Fruit fly (Drosophila melanogaster) whole organism, embryonic: ENCODE results near the gene bab2.

Source experiments
- Adf1 ChIP-seq: fragments of 200-800 bp; sonication (Bioruptor generic); IDR thresholded peaks from 2 replicates; pipeline ENCODE4 v1.3.6; 2022; ENCODE audit warnings: missing biosample characterization, missing genetic modification characterization
- CG10979 ChIP-seq: fragments of 200-800 bp; sonication (Bioruptor generic); optimal IDR thresholded peaks from 2 replicates; lab custom pipeline; 2018; ENCODE audit warnings: missing biosample characterization, mild to moderate bottlenecking, missing genetic modification characterization, moderate library complexity
- CG11093 ChIP-seq: fragments of 200-800 bp; sonication (Bioruptor generic); IDR thresholded peaks from 3 replicates; pipeline ENCODE4 v1.3.6; 2022; ENCODE audit warnings: missing biosample characterization, missing genetic modification characterization
- CG11456 ChIP-seq: fragments of 200-800 bp; sonication (Bioruptor generic); IDR thresholded peaks from 3 replicates; pipeline ENCODE4 v1.3.6; 2022; ENCODE audit warnings: missing biosample characterization, missing genetic modification characterization
- CG11504 ChIP-seq: fragments of 200-800 bp; sonication (Bioruptor generic); optimal IDR thresholded peaks from 3 replicates; lab custom pipeline; 2019; ENCODE audit warnings: missing biosample characterization, mild to moderate bottlenecking, missing genetic modification characterization, moderate library complexity
- CG12219 ChIP-seq: fragments of 200-800 bp; sonication (Bioruptor generic); optimal IDR thresholded peaks from 3 replicates; lab custom pipeline; 2018; ENCODE audit warnings: missing biosample characterization, mild to moderate bottlenecking, missing genetic modification characterization
- CG12744 ChIP-seq: fragments of 200-800 bp; sonication (Bioruptor generic); optimal IDR thresholded peaks from 2 replicates; lab custom pipeline; 2016; ENCODE audit warnings: missing biosample characterization, missing genetic modification characterization
- CG13894 ChIP-seq: fragments of 200-800 bp; sonication (Bioruptor generic); optimal IDR thresholded peaks from 3 replicates; lab custom pipeline; 2018; ENCODE audit warnings: missing biosample characterization, mild to moderate bottlenecking, missing genetic modification characterization, moderate library complexity
- CG17802 ChIP-seq: fragments of 200-800 bp; sonication (Bioruptor generic); optimal IDR thresholded peaks from 2 replicates; lab custom pipeline; 2018; ENCODE audit warnings: missing biosample characterization, mild to moderate bottlenecking, missing genetic modification characterization, moderate library complexity
- CG18476 ChIP-seq: fragments of 200-800 bp; sonication (Bioruptor generic); optimal IDR thresholded peaks from 2 replicates; lab custom pipeline; 2016; ENCODE audit warnings: missing biosample characterization, mild to moderate bottlenecking, missing genetic modification characterization
- CG2199 ChIP-seq: fragments of 200-800 bp; sonication (Bioruptor generic); IDR thresholded peaks from 3 replicates; pipeline ENCODE4 v1.3.6; 2022; ENCODE audit warnings: missing biosample characterization, missing genetic modification characterization
- CG2712 ChIP-seq: fragments of 200-800 bp; optimal IDR thresholded peaks from 3 replicates; lab custom pipeline; 2019; ENCODE audit warnings: missing biosample characterization, mild to moderate bottlenecking, missing genetic modification characterization, moderate library complexity
- CG2889 ChIP-seq: fragments of 200-800 bp; sonication (Bioruptor generic); IDR thresholded peaks from 3 replicates; pipeline ENCODE4 v1.3.6; 2022; ENCODE audit warnings: missing biosample characterization, missing genetic modification characterization
- CG3281 ChIP-seq: fragments of 200-800 bp; sonication (Bioruptor generic); optimal IDR thresholded peaks from 3 replicates; lab custom pipeline; 2017; ENCODE audit warnings: missing biosample characterization, mild to moderate bottlenecking, missing genetic modification characterization
- CG4617 ChIP-seq: fragments of 200-800 bp; sonication (Bioruptor generic); optimal IDR thresholded peaks from 3 replicates; lab custom pipeline; 2016; ENCODE audit warnings: missing biosample characterization, missing genetic modification characterization, borderline replicate concordance
- CG7271 ChIP-seq: fragments of 200-800 bp; sonication (Bioruptor generic); optimal IDR thresholded peaks from 2 replicates; lab custom pipeline; 2018; ENCODE audit warnings: missing biosample characterization, mild to moderate bottlenecking, missing genetic modification characterization, moderate library complexity
- CG7745 ChIP-seq: fragments of 200-800 bp; sonication (Bioruptor generic); optimal IDR thresholded peaks from 2 replicates; lab custom pipeline; 2018; ENCODE audit warnings: missing biosample characterization, mild to moderate bottlenecking, missing genetic modification characterization, moderate library complexity
- CG8388 ChIP-seq: fragments of 200-800 bp; sonication (Bioruptor generic); optimal IDR thresholded peaks from 2 replicates; lab custom pipeline; 2019; ENCODE audit warnings: missing biosample characterization, mild to moderate bottlenecking, missing genetic modification characterization, moderate library complexity
- CG8478 ChIP-seq: fragments of >200 bp; optimal IDR thresholded peaks from 2 replicates; lab custom pipeline; 2018
- CG9932 ChIP-seq: fragments of 200-800 bp; sonication (Bioruptor generic); IDR thresholded peaks from 2 replicates; pipeline ENCODE4 v1.3.6; 2022; ENCODE audit warnings: missing biosample characterization, missing genetic modification characterization
- Camta ChIP-seq: fragments of 200-800 bp; sonication (Bioruptor generic); optimal IDR thresholded peaks from 2 replicates; lab custom pipeline; 2016; ENCODE audit warnings: missing biosample characterization, missing genetic modification characterization
- Chrac-16 ChIP-seq: fragments of 200-800 bp; sonication (Bioruptor generic); optimal IDR thresholded peaks from 3 replicates; lab custom pipeline; 2016; ENCODE audit warnings: missing biosample characterization, missing genetic modification characterization
- CkIIα-i1 ChIP-seq: fragments of 200-800 bp; sonication (Bioruptor generic); IDR thresholded peaks from 2 replicates; pipeline ENCODE4 v1.3.6; 2022; ENCODE audit warnings: missing biosample characterization, missing genetic modification characterization
- E2f1 ChIP-seq: fragments of 200-800 bp; sonication (Bioruptor generic); IDR thresholded peaks from 2 replicates; pipeline ENCODE4 v1.3.6; 2022; ENCODE audit warnings: missing biosample characterization, missing genetic modification characterization
- GATAe ChIP-seq: fragments of 200-800 bp; sonication (Bioruptor generic); conservative IDR thresholded peaks from 2 replicates; pipeline ENCODE4 v1.3.6; 2022; ENCODE audit warnings: missing biosample characterization, missing genetic modification characterization
- Hr78 ChIP-seq, 2 experiments: fragments of 200-800 bp in 1 of 2; fragments of >200 bp in 1 of 2; sonication (Bioruptor generic) in 1 of 2; optimal IDR thresholded peaks; 2 replicates each; lab custom pipeline; 2017 to 2019; ENCODE audit warnings: missing biosample characterization in 2 of 2, missing genetic modification characterization in 2 of 2, mild to moderate bottlenecking in 1 of 2, moderate library complexity in 1 of 2
- Hsf ChIP-seq: fragments of 200-800 bp; sonication (Bioruptor generic); optimal IDR thresholded peaks from 3 replicates; lab custom pipeline; 2016; ENCODE audit warnings: missing biosample characterization, missing genetic modification characterization
- Med ChIP-seq: fragments of 200-800 bp; sonication (Bioruptor generic); peaks from one replicate; lab custom pipeline; 2016; ENCODE audit warnings: missing biosample characterization, missing genetic modification characterization, mild to moderate bottlenecking, inconsistent platforms, moderate library complexity
- Meics ChIP-seq: fragments of 200-800 bp; sonication (Bioruptor generic); optimal IDR thresholded peaks from 2 replicates; lab custom pipeline; 2017; ENCODE audit warnings: missing biosample characterization, mild to moderate bottlenecking, missing genetic modification characterization
- NK7.1 ChIP-seq: fragments of 200-800 bp; sonication (Bioruptor generic); optimal IDR thresholded peaks from 3 replicates; lab custom pipeline; 2016; ENCODE audit warnings: missing biosample characterization, missing genetic modification characterization
- Usf ChIP-seq: fragments of 200-800 bp; sonication (Bioruptor generic); optimal IDR thresholded peaks from 2 replicates; lab custom pipeline; 2017; ENCODE audit warnings: missing genotype, missing biosample characterization, missing genetic modification characterization
- ato ChIP-seq: fragments of 200-800 bp; sonication (Bioruptor generic); IDR thresholded peaks from 2 replicates; pipeline ENCODE4 v1.3.6; 2022; ENCODE audit warnings: missing biosample characterization, missing genetic modification characterization; ENCODE audit not compliant: partially characterized antibody
- bsh ChIP-seq, 2 experiments: fragments of 200-800 bp; sonication (Bioruptor generic); optimal IDR thresholded peaks; 2 replicates each; lab custom pipeline; 2017 to 2018; ENCODE audit warnings: mild to moderate bottlenecking in 2 of 2, missing biosample characterization in 2 of 2, missing genetic modification characterization in 2 of 2, moderate library complexity in 1 of 2
- cad ChIP-seq: fragments of >200 bp; optimal IDR thresholded peaks from 2 replicates; lab custom pipeline; 2017; ENCODE audit warnings: missing biosample characterization, missing genetic modification characterization
- chm ChIP-seq: fragments of 200-800 bp; sonication (Bioruptor generic); IDR thresholded peaks from 2 replicates; pipeline ENCODE4 v1.3.6; 2022; ENCODE audit warnings: missing biosample characterization, missing genetic modification characterization
- crol ChIP-seq: fragments of 200-800 bp; sonication (Bioruptor generic); IDR thresholded peaks from 2 replicates; pipeline ENCODE4 v1.3.6; 2022; ENCODE audit warnings: missing biosample characterization, missing genetic modification characterization
- dimm ChIP-seq: fragments of 200-800 bp; sonication (Bioruptor generic); IDR thresholded peaks from 2 replicates; pipeline ENCODE4 v1.3.6; 2022; ENCODE audit warnings: missing biosample characterization, missing genetic modification characterization
- ewg ChIP-seq: fragments of 200-800 bp; sonication (Bioruptor generic); optimal IDR thresholded peaks from 3 replicates; lab custom pipeline; 2017; ENCODE audit warnings: mild to moderate bottlenecking, missing biosample characterization, missing genetic modification reagents, missing genetic modification characterization
- gcm ChIP-seq: fragments of 200-800 bp; sonication (Bioruptor generic); optimal IDR thresholded peaks from 2 replicates; lab custom pipeline; 2019; ENCODE audit warnings: missing biosample characterization, mild to moderate bottlenecking, missing genetic modification characterization, moderate library complexity
- pita ChIP-seq: fragments of 200-800 bp; sonication (Bioruptor generic); optimal IDR thresholded peaks from 2 replicates; lab custom pipeline; 2017; ENCODE audit warnings: missing biosample characterization, mild to moderate bottlenecking, missing genetic modification characterization
- prd ChIP-seq, 3 experiments: fragments of >200 bp in 2 of 3; fragments of 200-800 bp in 1 of 3; sonication (Bioruptor generic) in 1 of 3; optimal IDR thresholded peaks in 2 of 3; IDR thresholded peaks in 1 of 3; 2 replicates in 2 of 3; 3 replicates in 1 of 3; pipeline versions ENCODE4 v1.3.6 to Lab custom; 2017 to 2022; ENCODE audit warnings: missing biosample characterization in 1 of 3, missing genetic modification characterization in 1 of 3
- pros ChIP-seq: fragments of 200-800 bp; sonication (Bioruptor generic); optimal IDR thresholded peaks from 3 replicates; lab custom pipeline; 2019; ENCODE audit warnings: missing biosample characterization, mild to moderate bottlenecking, missing genetic modification characterization, moderate library complexity
- sd ChIP-seq: fragments of 200-800 bp; sonication (Bioruptor generic); optimal IDR thresholded peaks from 3 replicates; lab custom pipeline; 2018; ENCODE audit warnings: missing biosample characterization, mild to moderate bottlenecking, missing genetic modification characterization, moderate library complexity
- sens-2 ChIP-seq: fragments of 200-800 bp; sonication (Bioruptor generic); IDR thresholded peaks from 2 replicates; pipeline ENCODE4 v1.3.6; 2022; ENCODE audit warnings: missing biosample characterization, missing genetic modification characterization
- so ChIP-seq: fragments of 200-800 bp; sonication (Bioruptor generic); IDR thresholded peaks from 3 replicates; pipeline ENCODE4 v1.3.6; 2022; ENCODE audit warnings: missing biosample characterization, missing genetic modification characterization
- sqz ChIP-seq: fragments of 200-800 bp; sonication (Bioruptor generic); optimal IDR thresholded peaks from 3 replicates; lab custom pipeline; 2018; ENCODE audit warnings: missing biosample characterization, mild to moderate bottlenecking, missing genetic modification characterization
- trem ChIP-seq: fragments of 200-800 bp; optimal IDR thresholded peaks from 3 replicates; lab custom pipeline; 2019; ENCODE audit warnings: missing biosample characterization, mild to moderate bottlenecking, missing genetic modification characterization, moderate library complexity
- zfh1 ChIP-seq: fragments of 200-800 bp; sonication (Bioruptor generic); IDR thresholded peaks from 3 replicates; pipeline ENCODE4 v1.3.6; 2022; ENCODE audit warnings: missing biosample characterization, missing genetic modification characterization

Gene bab2

DNA sequence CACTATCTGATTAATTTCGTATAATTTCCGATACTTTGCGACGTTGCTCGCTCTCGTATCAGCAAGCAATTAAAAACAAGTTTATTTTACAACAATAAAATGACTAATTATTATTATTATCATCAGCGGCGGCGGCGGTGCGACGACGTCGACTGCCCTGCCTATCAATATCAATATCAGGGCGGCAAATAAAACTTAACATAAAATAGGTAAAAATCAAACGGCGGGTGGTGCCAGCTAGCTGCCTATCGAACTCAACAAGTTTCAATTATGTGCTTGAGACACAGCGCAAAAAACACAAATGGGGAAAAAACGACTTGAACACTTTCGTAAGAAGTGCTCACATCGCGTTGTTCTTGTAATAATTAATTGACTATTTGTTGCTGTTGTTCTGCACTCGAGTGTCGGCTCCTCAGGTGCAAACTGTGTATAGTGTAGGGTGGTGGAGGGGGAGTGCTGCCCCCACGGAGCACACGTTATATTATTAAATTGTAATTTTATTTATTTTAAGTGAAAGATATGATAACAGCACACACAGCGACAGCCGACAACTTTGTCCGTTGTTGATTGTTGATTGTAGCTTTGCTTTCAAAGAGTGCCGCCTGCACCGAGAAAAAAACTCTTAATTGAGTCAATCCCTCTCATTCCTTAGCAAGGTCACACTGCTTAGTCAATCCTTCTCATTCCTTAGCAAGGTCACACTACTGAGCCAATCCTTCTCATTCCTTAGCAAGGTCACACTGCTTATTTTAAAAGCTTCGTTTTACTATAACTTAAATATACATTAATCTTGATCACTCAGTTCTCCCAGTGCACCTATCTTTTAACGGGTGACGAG is 57.5 kb downstream of the bab2 start (continued):
- no peak for TF ChIP-seq CG8388 (GFP tag; lab: Kevin White, UChicago)
- no peak for TF ChIP-seq CG2712 (tag; lab: Kevin White, UChicago)
- TF ChIP-seq CG11093 (GFP tag; lab: Robert Waterston, UW) = no peak
- TF ChIP-seq CG17802 (tag; lab: Kevin White, UChicago) = no peak
- TF ChIP-seq CG13894 (tag; lab: Kevin White, UChicago) = no peak
- no peak for TF ChIP-seq Usf (GFP tag; lab: Kevin White, UChicago)
- no peak for TF ChIP-seq CG8478 (lab: Kevin White, UChicago)
- no peak for TF ChIP-seq CG12219
- no peak for TF ChIP-seq E2f1 (GFP tag; lab: Robert Waterston, UW)
- TF ChIP-seq ewg = no peak
- TF ChIP-seq trem (tag; lab: Kevin White, UChicago) = no peak
- no peak for TF ChIP-seq cad (GFP tag; lab: Kevin White, UChicago)
- TF ChIP-seq Adf1 = peak; percentile 69
- peak in 1 of 2 experiments; percentile 8 for TF ChIP-seq bsh (GFP tag; optimal IDR thresholded peaks at IDR 0.05; lab: Kevin White, UChicago)
- TF ChIP-seq CG7271 (tag; lab: Kevin White, UChicago) = no peak
- 0 out of 2 replicates have a peak, but pooled peaks have one; percentile 11 for TF ChIP-seq GATAe (GFP tag; lab: Robert Waterston, UW)
- TF ChIP-seq CG3281 (GFP tag; lab: Kevin White, UChicago) = no peak
- no peak for TF ChIP-seq pita (GFP tag; lab: Kevin White, UChicago)
- no peak for TF ChIP-seq CG9932 (GFP tag; lab: Robert Waterston, UW)
- no peak for TF ChIP-seq Meics
- no peak for TF ChIP-seq Hsf
- TF ChIP-seq Med (GFP tag; lab: Kevin White, UChicago) = peak; percentile 66
- no peak for TF ChIP-seq CG18476 (GFP tag; lab: Kevin White, UChicago)

DNA sequence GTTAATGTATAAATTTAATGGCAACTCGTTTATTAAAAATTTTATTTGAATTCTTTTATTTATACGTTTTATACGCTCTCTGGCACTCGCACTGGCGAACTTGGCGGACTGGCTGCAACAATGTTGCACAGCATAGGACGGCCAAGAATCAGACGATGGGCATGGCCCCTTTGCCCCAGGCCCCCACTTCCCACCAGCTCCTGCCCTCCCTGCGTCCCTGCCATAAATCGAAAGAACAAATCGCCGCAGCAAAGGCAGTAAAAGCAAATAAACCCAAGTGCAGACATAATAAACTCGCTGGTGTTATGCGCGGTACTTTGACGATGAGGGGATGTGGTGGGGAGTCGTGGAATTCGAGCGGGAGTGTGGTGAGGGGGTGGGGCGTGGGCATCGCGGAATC is 58.6 kb downstream of the bab2 start:
- peak; percentile 62 for TF ChIP-seq CG11504
- no peak for TF ChIP-seq dimm (GFP tag; lab: Robert Waterston, UW)
- TF ChIP-seq crol (GFP tag; lab: Robert Waterston, UW) = peak; percentile 86
- 0 out of 2 replicates have a peak, but pooled peaks have one; percentile 49 for TF ChIP-seq sens-2
- 0 out of 3 replicates have a peak, but pooled peaks have one; percentile 19 for TF ChIP-seq so (GFP tag; lab: Robert Waterston, UW)
- TF ChIP-seq sd = peak; percentile 12
- TF ChIP-seq prd (optimal IDR thresholded peaks at IDR 0.05; lab: Kevin White, UChicago) = no peak
- TF ChIP-seq prd (GFP tag; IDR thresholded peaks at IDR 0.05; lab: Robert Waterston, UW) = no peak
- 0 out of 3 replicates have a peak, but pooled peaks have one; percentile 9 for TF ChIP-seq CG2199 (GFP tag; lab: Robert Waterston, UW)
- no peak for TF ChIP-seq ato (GFP tag; lab: Robert Waterston, UW)
- 0 out of 3 replicates have a peak, but pooled peaks have one; percentile 5 for TF ChIP-seq CG11456

- TF ChIP-seq gcm (GFP tag; lab: Kevin White, UChicago) (no peak), CG10979 (tag; lab: Kevin White, UChicago) (no peak), CkIIα-i1 (GFP tag; lab: Robert Waterston, UW) (no peak), pros (peak; percentile 65), Chrac-16 (GFP tag; lab: Kevin White, UChicago) (no peak), zfh1 (no peak), Hr78 (GFP tag; optimal IDR thresholded peaks at IDR 0.05; lab: Kevin White, UChicago) (no peak), CG4617 (GFP tag; lab: Kevin White, UChicago) (no peak), CG12744 (GFP tag; lab: Kevin White, UChicago) (no peak), CG7745 (tag; lab: Kevin White, UChicago) (no peak), sqz (no peak), chm (0 out of 2 replicates have a peak, but pooled peaks have one; percentile 28), NK7.1 (GFP tag; lab: Kevin White, UChicago) (no peak), Camta (no peak), CG2889 (no peak)
Observed at dm6 chr3L:1117591-1117990, 59.5 kb downstream of the bab2 start.
